Worm (Caenorhabditis elegans): ENCODE measurements around the gene T27E7.9.
"Not testable (repeated sequence)": the region's sequence is repeated elsewhere in the genome, so short reads cannot be mapped to it uniquely, and the experiment has no call there.

Gene T27E7.9

DNA sequence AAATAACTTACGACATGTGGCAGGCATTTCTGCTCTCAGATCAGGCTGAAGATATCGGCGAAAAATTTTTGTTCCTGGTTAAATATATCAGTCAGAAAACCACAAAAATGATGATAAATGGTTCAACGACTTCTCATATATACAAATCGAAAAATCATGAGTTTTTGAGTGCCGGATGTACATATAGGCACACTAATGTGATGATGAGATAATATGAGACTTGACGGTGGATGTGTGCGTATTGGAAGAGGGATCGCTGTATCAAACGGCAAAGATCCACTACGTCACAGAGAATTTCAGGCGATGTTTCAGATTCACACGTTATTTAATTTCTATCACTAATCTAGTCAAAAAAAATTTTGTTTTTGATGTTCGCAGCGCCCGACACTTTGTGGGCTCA is 23.4 kb upstream of the T27E7.9 start, which contains the start of gene glb-34:
Gene glb-34, minus strand, starts transcription at position 101 of the 400 bp plus-strand sequence.
- TF ChIP-seq ref-1 (GFP tag; conservative IDR thresholded peaks at IDR 0.05), result no peak
- TF ChIP-seq klf-2 (GFP tag; conservative IDR thresholded peaks at IDR 0.05), result no peak
- no peak for TF ChIP-seq ztf-23 (GFP tag; IDR thresholded peaks at IDR 0.05)
- no peak for TF ChIP-seq T22C8.4 (GFP tag; IDR thresholded peaks at IDR 0.05)
- TF ChIP-seq flt-1 (GFP tag; IDR thresholded peaks at IDR 0.05), result no peak
- TF ChIP-seq cog-1 (tag; optimal IDR thresholded peaks at IDR 0.05), result no peak
- no peak for TF ChIP-seq med-1 (GFP tag; optimal IDR thresholded peaks at IDR 0.05; ENCODE audit: insufficient read depth)
- no peak for TF ChIP-seq ztf-29 (GFP tag; IDR thresholded peaks at IDR 0.05)
- no peak for TF ChIP-seq tab-1 (GFP tag; IDR thresholded peaks at IDR 0.05)

DNA sequence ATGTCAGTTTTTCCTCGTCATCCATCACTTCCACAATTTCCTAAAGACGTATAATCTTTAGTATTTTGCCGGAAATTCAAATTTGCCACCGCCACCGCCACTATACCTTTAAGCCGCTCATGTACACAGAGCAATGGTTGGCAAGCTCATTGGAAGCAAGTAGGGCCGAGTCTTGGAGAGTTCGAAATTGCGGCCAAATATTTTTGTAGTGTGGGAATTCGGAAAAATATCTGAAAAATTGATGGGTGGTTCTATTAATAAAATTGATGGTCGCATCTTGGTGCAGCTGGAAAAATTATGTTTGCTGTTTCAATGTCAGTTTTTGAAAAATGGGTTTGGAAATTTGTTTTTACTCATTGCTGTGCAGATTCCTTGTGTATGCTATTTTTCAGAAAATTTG is 22.4 kb upstream of the T27E7.9 start:
- TF ChIP-seq klf-2 (GFP tag; conservative IDR thresholded peaks at IDR 0.05) (no peak), med-1 (GFP tag; optimal IDR thresholded peaks at IDR 0.05; ENCODE audit: insufficient read depth) (no peak), flt-1 (GFP tag; IDR thresholded peaks at IDR 0.05) (no peak), ztf-23 (GFP tag; IDR thresholded peaks at IDR 0.05) (no peak), ref-1 (GFP tag; conservative IDR thresholded peaks at IDR 0.05) (no peak), tab-1 (GFP tag; IDR thresholded peaks at IDR 0.05) (no peak), ztf-29 (GFP tag; IDR thresholded peaks at IDR 0.05) (no peak), cog-1 (tag; optimal IDR thresholded peaks at IDR 0.05) (no peak), T22C8.4 (GFP tag; IDR thresholded peaks at IDR 0.05) (no peak)

ce11 chrIV:14565062-14565461 is 15.9 kb upstream of the T27E7.9 start, which contains the start of gene Y57G11B.2:
TSS of gene Y57G11B.2 (plus strand) at chrIV:14565362.
- TF ChIP-seq klf-2 (GFP tag; conservative IDR thresholded peaks at IDR 0.05) (no peak), med-1 (GFP tag; optimal IDR thresholded peaks at IDR 0.05; ENCODE audit: insufficient read depth) (no peak), ztf-23 (GFP tag; IDR thresholded peaks at IDR 0.05) (no peak), flt-1 (GFP tag; IDR thresholded peaks at IDR 0.05) (no peak), ref-1 (GFP tag; conservative IDR thresholded peaks at IDR 0.05) (no peak), tab-1 (GFP tag; IDR thresholded peaks at IDR 0.05) (no peak), cog-1 (tag; optimal IDR thresholded peaks at IDR 0.05) (no peak), T22C8.4 (GFP tag; IDR thresholded peaks at IDR 0.05) (no peak), ztf-29 (GFP tag; IDR thresholded peaks at IDR 0.05) (no peak)

DNA sequence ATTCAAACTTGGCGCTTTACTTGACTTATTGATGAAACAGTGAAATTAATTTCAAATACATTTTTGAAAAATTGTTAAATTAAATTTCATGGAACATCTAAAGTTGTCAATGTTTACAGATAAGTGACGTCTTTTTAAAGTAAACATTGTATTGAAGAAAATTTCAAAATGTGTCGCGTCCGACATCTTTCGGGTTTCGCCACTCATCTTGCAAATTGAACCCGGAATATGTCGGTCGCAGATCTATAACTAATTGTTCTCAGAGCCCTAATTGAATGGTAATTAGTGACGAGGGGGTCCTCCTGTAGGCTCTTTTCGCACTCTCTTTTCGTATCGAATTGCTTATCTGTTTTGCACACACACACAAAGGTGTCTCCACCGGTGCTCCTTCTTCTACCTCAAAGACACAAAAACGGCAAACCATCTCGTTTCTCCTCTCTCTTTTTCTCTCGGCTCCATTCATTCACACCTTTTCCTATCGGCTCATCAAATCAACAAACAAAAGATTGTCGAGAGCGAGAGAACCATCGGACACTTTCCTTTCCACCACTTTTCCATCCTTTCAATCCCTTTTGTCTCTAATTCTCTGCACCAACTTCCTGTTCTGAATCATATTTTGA is 13.6 kb upstream of the T27E7.9 start:
- no peak for TF ChIP-seq T22C8.4 (GFP tag; IDR thresholded peaks at IDR 0.05)
- TF ChIP-seq ref-1 (GFP tag; conservative IDR thresholded peaks at IDR 0.05), result no peak
- no peak for TF ChIP-seq ztf-29 (GFP tag; IDR thresholded peaks at IDR 0.05)
- no peak for TF ChIP-seq klf-2 (GFP tag; conservative IDR thresholded peaks at IDR 0.05)
- TF ChIP-seq ztf-23 (GFP tag; IDR thresholded peaks at IDR 0.05), result no peak
- TF ChIP-seq med-1 (GFP tag; optimal IDR thresholded peaks at IDR 0.05; ENCODE audit: insufficient read depth), result no peak
- TF ChIP-seq cog-1 (tag; optimal IDR thresholded peaks at IDR 0.05), result no peak
- TF ChIP-seq tab-1 (GFP tag; IDR thresholded peaks at IDR 0.05), result no peak
- TF ChIP-seq flt-1 (GFP tag; IDR thresholded peaks at IDR 0.05), result no peak

- TF ChIP-seq med-1 (GFP tag; optimal IDR thresholded peaks at IDR 0.05; ENCODE audit: insufficient read depth) (no peak), tab-1 (GFP tag; IDR thresholded peaks at IDR 0.05) (no peak), T22C8.4 (GFP tag; IDR thresholded peaks at IDR 0.05) (no peak), ref-1 (GFP tag; conservative IDR thresholded peaks at IDR 0.05) (no peak)
These were observed 12.5 kb upstream of the T27E7.9 start for ce11 chrIV:14561677-14562076.

DNA sequence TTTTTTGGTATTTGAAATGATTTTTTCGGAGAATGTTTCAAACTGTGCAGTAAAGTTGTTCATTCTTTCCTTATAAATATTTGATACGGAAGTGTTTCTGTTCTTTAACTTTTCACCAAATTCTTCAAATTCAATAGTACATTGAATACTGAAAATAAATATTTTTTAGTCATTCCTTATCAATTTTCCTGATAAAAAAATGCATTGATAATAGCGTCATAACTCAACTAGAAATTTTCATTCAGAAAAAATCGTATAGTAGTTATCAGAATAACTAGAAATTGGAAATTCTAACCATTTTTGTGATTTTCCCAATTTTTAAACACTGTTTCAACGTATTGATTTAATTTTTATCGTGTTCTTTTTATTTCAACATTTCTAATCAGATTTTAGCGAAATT is 10.1 kb upstream of the T27E7.9 start:
- TF ChIP-seq flt-1 (GFP tag; IDR thresholded peaks at IDR 0.05) (no peak), ztf-23 (GFP tag; IDR thresholded peaks at IDR 0.05) (no peak), tab-1 (GFP tag; IDR thresholded peaks at IDR 0.05) (no peak), klf-2 (GFP tag; conservative IDR thresholded peaks at IDR 0.05) (no peak), ref-1 (GFP tag; conservative IDR thresholded peaks at IDR 0.05) (no peak), ztf-29 (GFP tag; IDR thresholded peaks at IDR 0.05) (no peak), cog-1 (tag; optimal IDR thresholded peaks at IDR 0.05) (no peak)

DNA sequence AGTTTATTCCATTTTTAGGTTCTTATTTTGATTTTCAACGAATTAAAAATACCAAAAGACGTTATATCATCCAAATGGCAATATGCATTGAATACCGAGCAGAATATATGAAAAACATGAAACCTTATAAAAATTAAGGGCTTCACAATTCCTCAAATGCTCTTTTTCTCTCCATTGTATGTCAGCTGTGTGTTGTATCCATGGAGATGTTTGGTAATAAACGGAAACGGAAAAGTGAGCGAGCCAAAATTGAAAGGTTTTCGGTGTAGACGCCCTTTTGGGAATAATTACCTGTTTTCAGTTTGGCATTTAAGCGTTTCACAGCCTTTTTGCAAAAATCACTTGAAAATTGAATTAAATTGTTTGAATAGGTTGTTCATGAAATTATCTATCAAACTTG is 8.4 kb upstream of the T27E7.9 start:
- no peak for TF ChIP-seq flt-1 (GFP tag; IDR thresholded peaks at IDR 0.05)
- TF ChIP-seq klf-2 (GFP tag; conservative IDR thresholded peaks at IDR 0.05), result no peak
- no peak for TF ChIP-seq tab-1 (GFP tag; IDR thresholded peaks at IDR 0.05)
- no peak for TF ChIP-seq ref-1 (GFP tag; conservative IDR thresholded peaks at IDR 0.05)
- no peak for TF ChIP-seq med-1 (GFP tag; optimal IDR thresholded peaks at IDR 0.05; ENCODE audit: insufficient read depth)
- no peak for TF ChIP-seq ztf-29 (GFP tag; IDR thresholded peaks at IDR 0.05)
- TF ChIP-seq ztf-23 (GFP tag; IDR thresholded peaks at IDR 0.05), result no peak
- TF ChIP-seq cog-1 (tag; optimal IDR thresholded peaks at IDR 0.05), result no peak
- TF ChIP-seq T22C8.4 (GFP tag; IDR thresholded peaks at IDR 0.05), result no peak

DNA sequence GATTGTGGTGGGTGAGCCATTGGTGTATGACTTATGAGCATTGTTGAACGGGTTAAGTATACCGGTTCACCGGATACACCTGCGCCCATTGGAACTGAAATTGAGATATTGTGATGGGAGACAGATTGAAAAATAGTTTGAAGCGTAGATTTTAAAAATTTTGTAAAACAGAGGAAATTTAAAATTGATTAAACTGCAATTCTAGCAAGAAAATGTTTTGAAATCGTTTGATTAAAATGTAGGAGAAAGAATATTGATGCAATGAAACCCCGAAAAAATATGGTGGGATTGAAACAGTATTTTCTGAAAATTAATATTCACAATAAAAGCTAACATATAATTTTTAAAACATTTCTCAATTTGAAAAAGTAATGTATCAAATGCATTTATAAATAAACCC is 5.6 kb upstream of the T27E7.9 start, which contains the start of gene Y57G11B.6:
Gene Y57G11B.6, minus strand, starts transcription at position 101 of the 400 bp plus-strand sequence.
- TF ChIP-seq ref-1 (GFP tag; conservative IDR thresholded peaks at IDR 0.05) (no peak), flt-1 (GFP tag; IDR thresholded peaks at IDR 0.05) (no peak), ztf-23 (GFP tag; IDR thresholded peaks at IDR 0.05) (no peak), med-1 (GFP tag; optimal IDR thresholded peaks at IDR 0.05; ENCODE audit: insufficient read depth) (no peak), cog-1 (tag; optimal IDR thresholded peaks at IDR 0.05) (no peak)

DNA sequence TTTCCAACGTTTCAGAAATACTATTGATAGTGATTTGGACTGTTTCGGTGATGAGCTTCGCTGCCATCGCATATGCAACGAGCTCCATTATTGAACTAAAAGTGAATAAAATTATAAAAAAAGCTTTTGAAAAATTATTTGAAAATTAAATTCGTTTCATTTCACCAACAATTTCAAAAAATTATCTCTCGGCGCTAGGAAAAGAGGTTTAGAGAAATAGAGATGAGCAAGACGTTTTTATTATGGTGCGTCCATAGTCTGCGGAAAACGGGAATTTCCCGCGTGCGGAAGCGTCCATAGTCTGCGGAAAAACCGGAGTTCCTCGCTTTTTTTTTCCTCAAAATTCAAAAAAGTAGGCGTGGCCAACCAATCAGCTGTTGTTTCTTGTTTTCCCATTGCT is 2.7 kb upstream of the T27E7.9 start, which contains the start of gene pals-30:
Gene pals-30, minus strand, starts transcription at position 101 of the 400 bp plus-strand sequence.
- not testable (repeated sequence) for TF ChIP-seq ref-1 (GFP tag; conservative IDR thresholded peaks at IDR 0.05); flt-1 (GFP tag; IDR thresholded peaks at IDR 0.05); klf-2 (GFP tag; conservative IDR thresholded peaks at IDR 0.05)

- TF ChIP-seq flt-1 (GFP tag; IDR thresholded peaks at IDR 0.05) (no peak), med-1 (GFP tag; optimal IDR thresholded peaks at IDR 0.05; ENCODE audit: insufficient read depth) (no peak), T22C8.4 (GFP tag; IDR thresholded peaks at IDR 0.05) (no peak), ztf-29 (GFP tag; IDR thresholded peaks at IDR 0.05) (no peak), ref-1 (GFP tag; conservative IDR thresholded peaks at IDR 0.05) (no peak), tab-1 (GFP tag; IDR thresholded peaks at IDR 0.05) (no peak), ztf-23 (GFP tag; IDR thresholded peaks at IDR 0.05) (no peak), klf-2 (GFP tag; conservative IDR thresholded peaks at IDR 0.05) (no peak), cog-1 (tag; optimal IDR thresholded peaks at IDR 0.05) (no peak)
These were observed 1.9 kb downstream of the T27E7.9 start for ce11 chrIV:14547292-14547691.
